Fruit fly (Drosophila melanogaster): Measurements from ENCODE around the gene Zcchc7.
A peak's percentile ranks its signal among the peaks of the same experiment; 100 is the strongest.

Gene Zcchc7

dm6 chr3L:16840540-16840939 lies 4.6 kb upstream of the Zcchc7 start (continued):
- TF ChIP-seq CG8924 (tag; optimal IDR thresholded peaks at IDR 0.05) (peak; percentile 34), grau (tag; optimal IDR thresholded peaks at IDR 0.05) (peak; percentile 47), C15 (GFP tag; IDR thresholded peaks at IDR 0.05) (no peak), sd (tag; optimal IDR thresholded peaks at IDR 0.05) (peak; percentile 31), crc (GFP tag; optimal IDR thresholded peaks at IDR 0.05) (peak; percentile 3), CG6765 (GFP tag; optimal IDR thresholded peaks at IDR 0.05) (peak; percentile 15), ranshi (GFP tag; IDR thresholded peaks at IDR 0.05) (0 out of 2 replicates have a peak, but pooled peaks have one; percentile 30), Dek (tag; optimal IDR thresholded peaks at IDR 0.05) (peak; percentile 13), lilli (GFP tag; optimal IDR thresholded peaks at IDR 0.05) (peak; percentile 8), Optix (GFP tag; IDR thresholded peaks at IDR 0.05) (no peak), gro (GFP tag; optimal IDR thresholded peaks at IDR 0.05) (no peak), CG33557 (GFP tag; optimal IDR thresholded peaks at IDR 0.05) (no peak), Pdp1 (GFP tag; optimal IDR thresholded peaks at IDR 0.05) (peak in 1 of 2 experiments; percentile 9), lov (optimal IDR thresholded peaks at IDR 0.05) (no peak), lov (GFP tag; IDR thresholded peaks at IDR 0.05) (no peak), CG17186 (GFP tag; optimal IDR thresholded peaks at IDR 0.05) (no peak), exex (tag; optimal IDR thresholded peaks at IDR 0.05) (peak; percentile 3), CG15269 (tag; optimal IDR thresholded peaks at IDR 0.05) (peak; percentile 77), CG15601 (tag; optimal IDR thresholded peaks at IDR 0.05) (no peak), fd102C (GFP tag; optimal IDR thresholded peaks at IDR 0.05) (no peak), row (GFP tag; IDR thresholded peaks at IDR 0.05) (peak; percentile 61; the same call in 2 of the 3 replicates), PHDP (tag; optimal IDR thresholded peaks at IDR 0.05) (peak; percentile 16), gem (tag; optimal IDR thresholded peaks at IDR 0.05) (peak; percentile 74), Fer1 (GFP tag; optimal IDR thresholded peaks at IDR 0.05) (peak; percentile 55), CG4820 (GFP tag; optimal IDR thresholded peaks at IDR 0.05) (no peak), corto (GFP tag; optimal IDR thresholded peaks at IDR 0.05) (no peak), CG9437 (GFP tag; optimal IDR thresholded peaks at IDR 0.05) (peak; percentile 7), CG3726 (GFP tag; IDR thresholded peaks at IDR 0.05) (no peak), mam (GFP tag; optimal IDR thresholded peaks at IDR 0.05) (peak; percentile 37), CG14441 (GFP tag; IDR thresholded peaks at IDR 0.05) (0 out of 2 replicates have a peak, but pooled peaks have one; percentile 41), Med (GFP tag) (peak; percentile 75), CoRest (tag; optimal IDR thresholded peaks at IDR 0.05) (peak; percentile 58), maf-S (GFP tag; optimal IDR thresholded peaks at IDR 0.05) (no peak), CG2120 (GFP tag; optimal IDR thresholded peaks at IDR 0.05) (peak; percentile 16), Vsx1 (GFP tag; optimal IDR thresholded peaks at IDR 0.05) (peak; percentile 78), CG11695 (GFP tag; IDR thresholded peaks at IDR 0.05) (peak; percentile 69), HLH3B (GFP tag; IDR thresholded peaks at IDR 0.05) (0 out of 2 replicates have a peak, but pooled peaks have one; percentile 9), slbo (GFP tag; IDR thresholded peaks at IDR 0.05) (0 out of 2 replicates have a peak, but pooled peaks have one; percentile 27), CG31224 (GFP tag; IDR thresholded peaks at IDR 0.05) (no peak), Taf1 (GFP tag; IDR thresholded peaks at IDR 0.05) (no peak), Hr51 (GFP tag; optimal IDR thresholded peaks at IDR 0.05) (peak in 1 of 2 experiments; percentile 35), H15 (GFP tag; IDR thresholded peaks at IDR 0.05) (peak; percentile 42; the same call in 1 of the 3 replicates), Sox100B (GFP tag; optimal IDR thresholded peaks at IDR 0.05) (peak; percentile 19), chm (GFP tag; IDR thresholded peaks at IDR 0.05) (no peak), CG17361 (GFP tag; IDR thresholded peaks at IDR 0.05) (peak; percentile 53; the same call in 1 of the 3 replicates), CG2678 (tag; optimal IDR thresholded peaks at IDR 0.05) (peak; percentile 67), CG14965 (GFP tag; optimal IDR thresholded peaks at IDR 0.05; ENCODE audit: borderline replicate concordance) (no peak), CG10147 (GFP tag; optimal IDR thresholded peaks at IDR 0.05) (peak; percentile 14), inv (GFP tag; IDR thresholded peaks at IDR 0.05; ENCODE audit: partially characterized antibody) (no peak), CG30403 (GFP tag; optimal IDR thresholded peaks at IDR 0.05) (peak; percentile 44)

Measured in whole organism, embryonic.